Fruit fly (Drosophila melanogaster) whole organism, larva: ENCODE data around the gene Atx2.

ENCODE experiments used
- noc ChIP-seq: fragments of 200-800 bp; sonication (Bioruptor generic); optimal IDR thresholded peaks from 3 replicates; lab custom pipeline; 2019; ENCODE audit warnings: missing biosample characterization, mild to moderate bottlenecking, missing genetic modification characterization, moderate library complexity

The Atx2 gene

dm6 chr3R:15409772-15410688 lies 1.8 kb downstream of the Atx2 start:
- no peak for TF ChIP-seq noc (tag; lab: Kevin White, UChicago)

dm6 chr3R:15410689-15411587 lies 2.7 kb downstream of the Atx2 start:
- TF ChIP-seq noc (tag; lab: Kevin White, UChicago), result no peak

- TF ChIP-seq noc (tag; lab: Kevin White, UChicago), result no peak
These were observed 6.8 kb downstream of the Atx2 start for dm6 chr3R:15414936-15415601.

- no peak for TF ChIP-seq noc (tag; lab: Kevin White, UChicago)
These were observed 9.8 kb downstream of the Atx2 start for dm6 chr3R:15417761-15418754.

dm6 chr3R:15418824-15419530 lies 10.8 kb downstream of the Atx2 start:
- TF ChIP-seq noc (tag; lab: Kevin White, UChicago), result no peak

dm6 chr3R:15420375-15420931 lies 12.2 kb downstream of the Atx2 start:
- no peak for TF ChIP-seq noc (tag; lab: Kevin White, UChicago)

dm6 chr3R:15424187-15424586 lies 16.0 kb downstream of the Atx2 start:
- no peak for TF ChIP-seq noc (tag; lab: Kevin White, UChicago)

dm6 chr3R:15425638-15426487 lies 17.6 kb downstream of the Atx2 start:
- no peak for TF ChIP-seq noc (tag; lab: Kevin White, UChicago)

dm6 chr3R:15427199-15427817 lies 19.1 kb downstream of the Atx2 start:
- TF ChIP-seq noc (tag; lab: Kevin White, UChicago), result no peak

- no peak for TF ChIP-seq noc (tag; lab: Kevin White, UChicago)
These were observed 19.6 kb downstream of the Atx2 start for dm6 chr3R:15427818-15428199.

dm6 chr3R:15430349-15430748 lies 22.1 kb downstream of the Atx2 start:
- TF ChIP-seq noc (tag; lab: Kevin White, UChicago), result no peak

- no peak for TF ChIP-seq noc (tag; lab: Kevin White, UChicago)
These were observed 22.9 kb downstream of the Atx2 start for dm6 chr3R:15431142-15431541.
